Fruit fly (Drosophila melanogaster) whole organism, prepupa: ENCODE results near the gene Tmc.

Source experiments
- Blimp-1 ChIP-seq: fragments of 200-800 bp; sonication (Bioruptor generic); optimal IDR thresholded peaks from 3 replicates; lab custom pipeline; 2017; ENCODE audit warnings: missing biosample characterization, missing genetic modification characterization, mild to moderate bottlenecking, moderate library complexity, missing genetic modification reagents
- CG11294 ChIP-seq: fragments of 200-800 bp; sonication (Bioruptor generic); IDR thresholded peaks from 2 replicates; pipeline ENCODE4 v1.3.6; 2022; ENCODE audit warnings: missing biosample characterization, missing genetic modification characterization
- CG11762 ChIP-seq: fragments of 200-800 bp; sonication (Bioruptor generic); optimal IDR thresholded peaks from 3 replicates; lab custom pipeline; 2016; ENCODE audit warnings: missing biosample characterization, missing genetic modification characterization; ENCODE audit not compliant: insufficient read depth
- CG11902 ChIP-seq: fragments of 200-800 bp; sonication (Bioruptor generic); optimal IDR thresholded peaks from 3 replicates; lab custom pipeline; 2016; ENCODE audit warnings: missing biosample characterization, missing genetic modification characterization
- CG15336 ChIP-seq: fragments of 200-800 bp; sonication (Bioruptor generic); IDR thresholded peaks from 2 replicates; pipeline ENCODE4 v1.3.6; 2022; ENCODE audit warnings: missing biosample characterization, missing genetic modification characterization
- CG1621 ChIP-seq: fragments of 200-800 bp; sonication (Bioruptor generic); optimal IDR thresholded peaks from 3 replicates; lab custom pipeline; 2018; ENCODE audit warnings: missing biosample characterization, mild to moderate bottlenecking, missing genetic modification characterization
- CG16779 ChIP-seq: fragments of 200-800 bp; sonication (Bioruptor generic); optimal IDR thresholded peaks from 3 replicates; lab custom pipeline; 2017; ENCODE audit warnings: missing biosample characterization, mild to moderate bottlenecking, missing genetic modification characterization
- CG3032 ChIP-seq: fragments of 200-800 bp; optimal IDR thresholded peaks from 2 replicates; lab custom pipeline; 2019; ENCODE audit warnings: missing biosample characterization, mild to moderate bottlenecking, missing genetic modification characterization, moderate library complexity
- CG32006 ChIP-seq: fragments of 200-800 bp; sonication (Bioruptor generic); optimal IDR thresholded peaks from 3 replicates; lab custom pipeline; 2017; ENCODE audit warnings: missing biosample characterization, mild to moderate bottlenecking, missing genetic modification characterization
- CG3919 ChIP-seq: fragments of 200-800 bp; sonication (Bioruptor generic); optimal IDR thresholded peaks from 3 replicates; lab custom pipeline; 2016; ENCODE audit warnings: missing biosample characterization, missing genetic modification characterization
- CG4318 ChIP-seq: fragments of 200-800 bp; sonication (Bioruptor generic); optimal IDR thresholded peaks from 3 replicates; lab custom pipeline; 2017; ENCODE audit warnings: missing biosample characterization, mild to moderate bottlenecking, missing genetic modification characterization
- CG6163 ChIP-seq: fragments of 200-800 bp; sonication (Bioruptor generic); IDR thresholded peaks from 3 replicates; pipeline ENCODE4 v1.3.6; 2022; ENCODE audit warnings: missing biosample characterization, missing genetic modification characterization
- CG6792 ChIP-seq: fragments of 200-800 bp; sonication (Bioruptor generic); optimal IDR thresholded peaks from 3 replicates; lab custom pipeline; 2016; ENCODE audit warnings: missing biosample characterization, missing genetic modification characterization
- CG6808 ChIP-seq: fragments of 200-800 bp; sonication (Bioruptor generic); optimal IDR thresholded peaks from 3 replicates; lab custom pipeline; 2017; ENCODE audit warnings: missing biosample characterization, missing genetic modification characterization, mild to moderate bottlenecking, moderate library complexity, missing genetic modification reagents
- CG8119 ChIP-seq: fragments of 200-800 bp; sonication (Bioruptor generic); IDR thresholded peaks from 3 replicates; pipeline ENCODE4 v1.3.6; 2022; ENCODE audit warnings: missing biosample characterization, missing genetic modification characterization
- CG9139 ChIP-seq: fragments of 200-800 bp; sonication (Bioruptor generic); optimal IDR thresholded peaks from 3 replicates; lab custom pipeline; 2017; ENCODE audit warnings: missing biosample characterization, mild to moderate bottlenecking, missing genetic modification characterization
- Eip78C ChIP-seq: fragments of 200-800 bp; sonication (Bioruptor generic); peaks from one replicate; lab custom pipeline; 2016; ENCODE audit warnings: missing biosample characterization, missing genetic modification characterization
- Eip93F ChIP-seq: fragments of 200-800 bp; sonication (Bioruptor generic); optimal IDR thresholded peaks from 2 replicates; lab custom pipeline; 2016; ENCODE audit warnings: missing biosample characterization, mild to moderate bottlenecking, missing genetic modification characterization
- Ets21C ChIP-seq: fragments of 200-800 bp; sonication (Bioruptor generic); optimal IDR thresholded peaks from 3 replicates; lab custom pipeline; 2016; ENCODE audit warnings: missing biosample characterization, missing genetic modification characterization
- Ets96B ChIP-seq: fragments of 200-800 bp; optimal IDR thresholded peaks from 2 replicates; lab custom pipeline; 2019; ENCODE audit warnings: missing biosample characterization, mild to moderate bottlenecking, missing genetic modification characterization, moderate library complexity
- Gug ChIP-seq: fragments of 200-800 bp; sonication (Bioruptor generic); IDR thresholded peaks from 2 replicates; pipeline ENCODE4 v1.3.6; 2022; ENCODE audit warnings: missing biosample characterization, missing genetic modification characterization
- Hr38 ChIP-seq: sonication (Bioruptor generic); optimal IDR thresholded peaks from 2 replicates; lab custom pipeline; 2016; ENCODE audit warnings: missing biosample characterization, missing genetic modification characterization
- Lpt ChIP-seq: fragments of 200-800 bp; sonication (Bioruptor generic); optimal IDR thresholded peaks from 3 replicates; lab custom pipeline; 2016; ENCODE audit warnings: missing biosample characterization, missing genetic modification characterization
- Met ChIP-seq: fragments of 200-800 bp; sonication (Bioruptor generic); optimal IDR thresholded peaks from 3 replicates; lab custom pipeline; 2016; ENCODE audit warnings: missing biosample characterization, missing genetic modification characterization
- OdsH ChIP-seq: fragments of 200-800 bp; sonication (Bioruptor generic); optimal IDR thresholded peaks from 3 replicates; lab custom pipeline; 2016; ENCODE audit warnings: missing biosample characterization, missing genetic modification characterization
- Smox ChIP-seq: fragments of 200-800 bp; sonication (Bioruptor generic); optimal IDR thresholded peaks from 3 replicates; lab custom pipeline; 2016; ENCODE audit warnings: missing biosample characterization, missing genetic modification characterization
- Sox15 ChIP-seq: fragments of 200-800 bp; sonication (Bioruptor generic); optimal IDR thresholded peaks from 3 replicates; lab custom pipeline; 2016; ENCODE audit warnings: missing biosample characterization, missing genetic modification characterization
- achi ChIP-seq: fragments of 200-800 bp; sonication (Bioruptor generic); optimal IDR thresholded peaks from 3 replicates; lab custom pipeline; 2016; ENCODE audit warnings: missing biosample characterization, missing genetic modification characterization
- acj6 ChIP-seq: fragments of 200-800 bp; sonication (Bioruptor generic); optimal IDR thresholded peaks from 3 replicates; lab custom pipeline; 2016; ENCODE audit warnings: missing biosample characterization, missing genetic modification characterization
- cyc ChIP-seq: fragments of 200-800 bp; sonication (Bioruptor generic); optimal IDR thresholded peaks from 3 replicates; lab custom pipeline; 2016; ENCODE audit warnings: missing biosample characterization, missing genetic modification characterization
- dsx ChIP-seq: fragments of 200-800 bp; optimal IDR thresholded peaks from 3 replicates; lab custom pipeline; 2019; ENCODE audit warnings: missing biosample characterization, mild to moderate bottlenecking, missing genetic modification characterization, moderate library complexity; ENCODE audit not compliant: poor library complexity, severe bottlenecking
- eg ChIP-seq: fragments of 200-800 bp; sonication (Bioruptor generic); IDR thresholded peaks from 3 replicates; pipeline ENCODE4 v1.3.6; 2022; ENCODE audit warnings: missing biosample characterization, missing genetic modification characterization
- esn ChIP-seq: fragments of 200-800 bp; sonication (Bioruptor generic); optimal IDR thresholded peaks from 2 replicates; lab custom pipeline; 2016; ENCODE audit warnings: missing biosample characterization, mild to moderate bottlenecking, missing genetic modification characterization, moderate library complexity
- fd85E ChIP-seq: fragments of 200-800 bp; sonication (Bioruptor generic); optimal IDR thresholded peaks from 3 replicates; lab custom pipeline; 2016; ENCODE audit warnings: missing biosample characterization, missing genetic modification characterization
- fkh ChIP-seq: fragments of 200-800 bp; sonication (Bioruptor generic); optimal IDR thresholded peaks from 3 replicates; lab custom pipeline; 2017; ENCODE audit warnings: missing biosample characterization, mild to moderate bottlenecking, missing genetic modification characterization, moderate library complexity
- lz ChIP-seq: fragments of 200-800 bp; sonication (Bioruptor generic); optimal IDR thresholded peaks from 3 replicates; lab custom pipeline; 2016; ENCODE audit warnings: missing biosample characterization, missing genetic modification characterization
- net ChIP-seq: fragments of 200-800 bp; sonication (Bioruptor generic); optimal IDR thresholded peaks from 3 replicates; lab custom pipeline; 2016; ENCODE audit warnings: missing biosample characterization, missing genetic modification characterization
- spab ChIP-seq: fragments of 200-800 bp; sonication (Bioruptor generic); optimal IDR thresholded peaks from 2 replicates; lab custom pipeline; 2017; ENCODE audit warnings: missing biosample characterization, mild to moderate bottlenecking, missing genetic modification characterization, missing genetic modification reagents
- ss ChIP-seq, 2 experiments: fragments of 200-800 bp; sonication (Bioruptor generic); optimal IDR thresholded peaks; 2 replicates in 1 of 2; 3 replicates in 1 of 2; lab custom pipeline; 2017 to 2018; ENCODE audit warnings: mild to moderate bottlenecking in 2 of 2, missing biosample characterization in 2 of 2, missing genetic modification characterization in 2 of 2, moderate library complexity in 1 of 2
- svp ChIP-seq: fragments of 200-800 bp; sonication (Bioruptor generic); peaks from one replicate; lab custom pipeline; 2016; ENCODE audit warnings: missing biosample characterization, missing genetic modification characterization
- vri ChIP-seq: fragments of 200-800 bp; sonication (Bioruptor generic); optimal IDR thresholded peaks from 3 replicates; lab custom pipeline; 2016; ENCODE audit warnings: missing biosample characterization, mild to moderate bottlenecking, missing genetic modification characterization

Tmc gene

dm6 chr3L:9601225-9601624 lies 3.7 kb downstream of the Tmc start, which contains the start of the genes CG3088 and CG3306:
CG3088 (minus strand) TSS chr3L:9601325.
CG3306 (plus strand) TSS chr3L:9601523.
- no peak for TF ChIP-seq ss (GFP tag; optimal IDR thresholded peaks at IDR 0.05; lab: Kevin White, UChicago)
- no peak for TF ChIP-seq svp
- TF ChIP-seq Hr38 = no peak
- TF ChIP-seq Smox (GFP tag; lab: Kevin White, UChicago) = no peak
- no peak for TF ChIP-seq Eip93F (GFP tag; lab: Kevin White, UChicago)
- TF ChIP-seq fd85E = no peak
- TF ChIP-seq CG32006 (GFP tag; lab: Kevin White, UChicago) = no peak
- TF ChIP-seq net (GFP tag; lab: Kevin White, UChicago) = no peak
- TF ChIP-seq Gug (GFP tag; lab: Robert Waterston, UW) = no peak
- no peak for TF ChIP-seq CG3032 (tag; lab: Kevin White, UChicago)
- no peak for TF ChIP-seq Ets21C (GFP tag; lab: Kevin White, UChicago)
- no peak for TF ChIP-seq CG11762 (GFP tag; lab: Kevin White, UChicago)
- no peak for TF ChIP-seq OdsH (GFP tag; lab: Kevin White, UChicago)
- TF ChIP-seq Eip78C (GFP tag; lab: Kevin White, UChicago) = no peak
- no peak for TF ChIP-seq Sox15 (GFP tag; lab: Kevin White, UChicago)
- TF ChIP-seq CG11294 (GFP tag; lab: Robert Waterston, UW) = no peak
- TF ChIP-seq Lpt (GFP tag; lab: Kevin White, UChicago) = no peak
- TF ChIP-seq dsx (GFP tag; lab: Kevin White, UChicago) = no peak
- no peak for TF ChIP-seq CG6808 (GFP tag; lab: Kevin White, UChicago)
- TF ChIP-seq, all 60 proteins: peak for 0

- TF ChIP-seq esn (GFP tag; lab: Kevin White, UChicago) (no peak), lz (GFP tag; lab: Kevin White, UChicago) (peak; percentile 27), Blimp-1 (GFP tag; lab: Kevin White, UChicago) (peak; percentile 75), Hr38 (no peak), fkh (GFP tag; lab: Kevin White, UChicago) (no peak), CG4318 (GFP tag; lab: Kevin White, UChicago) (no peak), cyc (peak; percentile 64), CG3919 (GFP tag; lab: Kevin White, UChicago) (peak; percentile 19), CG32006 (GFP tag; lab: Kevin White, UChicago) (no peak), acj6 (GFP tag; lab: Kevin White, UChicago) (no peak), CG11902 (peak; percentile 20)
These were observed 16.5 kb downstream of the Tmc start for dm6 chr3L:9613960-9614588.

- TF ChIP-seq Eip78C (GFP tag; lab: Kevin White, UChicago) (peak; percentile 67), CG3919 (GFP tag; lab: Kevin White, UChicago) (no peak), fd85E (peak; percentile 25), cyc (no peak), spab (GFP tag; lab: Kevin White, UChicago) (no peak), CG6163 (GFP tag; lab: Robert Waterston, UW) (peak; percentile 56; the same call in 2 of the 3 replicates), CG1621 (tag; lab: Kevin White, UChicago) (peak; percentile 39), CG15336 (GFP tag; lab: Robert Waterston, UW) (peak; percentile 30; the same call in 1 of the 2 replicates), Blimp-1 (GFP tag; lab: Kevin White, UChicago) (peak; percentile 52), Ets96B (tag; lab: Kevin White, UChicago) (peak; percentile 10), eg (GFP tag; lab: Robert Waterston, UW) (peak; percentile 51; the same call in 1 of the 3 replicates), Met (GFP tag; lab: Kevin White, UChicago) (no peak), CG6792 (GFP tag; lab: Kevin White, UChicago) (peak; percentile 12), vri (peak; percentile 15), Eip93F (GFP tag; lab: Kevin White, UChicago) (no peak), CG4318 (GFP tag; lab: Kevin White, UChicago) (no peak), dsx (GFP tag; lab: Kevin White, UChicago) (peak; percentile 97), net (GFP tag; lab: Kevin White, UChicago) (peak; percentile 12), esn (GFP tag; lab: Kevin White, UChicago) (peak; percentile 8), Lpt (GFP tag; lab: Kevin White, UChicago) (no peak), acj6 (GFP tag; lab: Kevin White, UChicago) (no peak), OdsH (GFP tag; lab: Kevin White, UChicago) (no peak), Gug (GFP tag; lab: Robert Waterston, UW) (no peak), CG8119 (peak; percentile 59; the same call in 2 of the 3 replicates), CG16779 (peak; percentile 30), svp (peak; percentile 82), lz (GFP tag; lab: Kevin White, UChicago) (no peak), CG9139 (GFP tag; lab: Kevin White, UChicago) (peak; percentile 27), achi (GFP tag; lab: Kevin White, UChicago) (no peak), CG6808 (GFP tag; lab: Kevin White, UChicago) (peak; percentile 24), fkh (GFP tag; lab: Kevin White, UChicago) (peak; percentile 80), Smox (GFP tag; lab: Kevin White, UChicago) (no peak)
These were observed 17.3 kb downstream of the Tmc start, which contains the start of gene LanB2 for dm6 chr3L:9614589-9615442. LanB2 (plus strand) TSS chr3L:9614914.
